Fruit fly (Drosophila melanogaster) whole organism, pupa: Measurements from ENCODE around the gene CG43407.

Experiments used
- CG10348 ChIP-seq: fragments of 200-800 bp; sonication (Bioruptor generic); IDR thresholded peaks from 2 replicates; pipeline ENCODE4 v1.3.6; 2022; ENCODE audit warnings: missing biosample characterization, missing genetic modification characterization
- CG8159 ChIP-seq: fragments of 200-800 bp; sonication (Bioruptor generic); optimal IDR thresholded peaks from 3 replicates; lab custom pipeline; 2018; ENCODE audit warnings: missing biosample characterization, mild to moderate bottlenecking, missing genetic modification characterization, moderate library complexity
- Pif1A ChIP-seq: fragments of 200-800 bp; sonication (Bioruptor generic); optimal IDR thresholded peaks from 3 replicates; lab custom pipeline; 2016; ENCODE audit warnings: missing biosample characterization, missing genetic modification characterization
- rn ChIP-seq: fragments of 200-800 bp; sonication (Bioruptor generic); IDR thresholded peaks from 2 replicates; pipeline ENCODE4 v1.3.6; 2022; ENCODE audit warnings: missing biosample characterization, missing genetic modification characterization

- TF ChIP-seq Pif1A (GFP tag; lab: Kevin White, UChicago) (no peak), CG8159 (tag; lab: Kevin White, UChicago) (no peak), rn (GFP tag; lab: Robert Waterston, UW) (no peak), CG10348 (no peak)
Measured at dm6 chr3L:19041161-19041560, 12.0 kb downstream of the CG43407 start.
